Worm (Caenorhabditis elegans) whole organism, L4 larva: ENCODE results near the gene prdh-1.

Experiments
- F10B5.3 ChIP-seq: sonication (generic microtip); optimal IDR thresholded peaks from 2 replicates; lab custom pipeline; 2016; ENCODE audit warnings: mild to moderate bottlenecking, missing genetic modification characterization, missing compliant biosample characterization
- F26F4.8 ChIP-seq: fragments of 200-800 bp; sonication (Bioruptor generic); conservative IDR thresholded peaks from 2 replicates; pipeline ENCODE4 v1.3.6; 2022; ENCODE audit warnings: missing genetic modification characterization, missing compliant biosample characterization
- F37D6.2 ChIP-seq: sonication (generic microtip); optimal IDR thresholded peaks from 2 replicates; lab custom pipeline; 2016; ENCODE audit warnings: mild to moderate bottlenecking, missing genetic modification characterization, missing compliant biosample characterization
- F44E2.7 ChIP-seq: fragments of 200-800 bp; sonication (Bioruptor generic); IDR thresholded peaks from 2 replicates; pipeline ENCODE4 v2.1.2; 2022; ENCODE audit warnings: missing genetic modification characterization, missing compliant biosample characterization
- Y5F2A.4 ChIP-seq: fragments of 200-800 bp; sonication (Bioruptor generic); optimal IDR thresholded peaks from 2 replicates; lab custom pipeline; 2018; ENCODE audit warnings: mild to moderate bottlenecking, missing genetic modification characterization, missing compliant biosample characterization
- attf-4 ChIP-seq: sonication (generic microtip); optimal IDR thresholded peaks from 3 replicates; lab custom pipeline; 2017; ENCODE audit warnings: missing biosample characterization, missing genetic modification characterization
- ceh-20 ChIP-seq: fragments of 200-800 bp; sonication (Bioruptor generic); IDR thresholded peaks from 2 replicates; pipeline ENCODE4 v1.3.6; 2022; ENCODE audit warnings: missing genetic modification reagents, missing genetic modification characterization, missing compliant biosample characterization
- ceh-28 ChIP-seq: fragments of 150-350 bp; optimal IDR thresholded peaks from 2 replicates; lab custom pipeline; 2014; ENCODE audit warnings: missing biosample characterization, missing genetic modification reagents, missing genetic modification characterization
- ceh-32 ChIP-seq: sonication (generic microtip); optimal IDR thresholded peaks from 2 replicates; lab custom pipeline; 2016; ENCODE audit warnings: mild to moderate bottlenecking, missing genetic modification characterization, missing compliant biosample characterization; ENCODE audit not compliant: poor library complexity
- cey-2 ChIP-seq: sonication (generic microtip); optimal IDR thresholded peaks from 3 replicates; lab custom pipeline; 2017; ENCODE audit warnings: missing genetic modification characterization, mild to moderate bottlenecking, missing compliant biosample characterization, antibody characterized with exemption, borderline replicate concordance; ENCODE audit not compliant: insufficient read depth
- ctbp-1 ChIP-seq: fragments of 200-800 bp; sonication (Bioruptor generic); IDR thresholded peaks from 2 replicates; pipeline ENCODE4 v1.3.6; 2022; ENCODE audit warnings: missing genetic modification reagents, missing genetic modification characterization, missing compliant biosample characterization
- daf-12 ChIP-seq: fragments of 150-350 bp; optimal IDR thresholded peaks from 2 replicates; lab custom pipeline; 2014; ENCODE audit warnings: missing biosample characterization, missing genetic modification reagents, missing genetic modification characterization
- daf-16 ChIP-seq, 3 experiments: sonication (generic microtip); optimal IDR thresholded peaks; 2 replicates each; lab custom pipeline; 2016 to 2017; ENCODE audit warnings: missing genetic modification characterization in 3 of 3, missing genetic modification reagents in 3 of 3, mild to moderate bottlenecking in 2 of 3, missing compliant biosample characterization in 2 of 3, missing biosample characterization in 1 of 3, moderate library complexity in 1 of 3
- dmd-6 ChIP-seq: fragments of 200-800 bp; sonication (Bioruptor generic); IDR thresholded peaks from 2 replicates; pipeline ENCODE4 v1.3.6; 2022; ENCODE audit warnings: missing genetic modification reagents, missing genetic modification characterization, missing compliant biosample characterization
- dpl-1 ChIP-seq: fragments of 150-350 bp; optimal IDR thresholded peaks from 2 replicates; lab custom pipeline; 2014; ENCODE audit warnings: missing biosample characterization, missing genetic modification reagents, missing genetic modification characterization
- duxl-1 ChIP-seq: sonication (generic microtip); optimal IDR thresholded peaks from 2 replicates; lab custom pipeline; 2016; ENCODE audit warnings: mild to moderate bottlenecking, missing genetic modification characterization, moderate library complexity, missing compliant biosample characterization; ENCODE audit not compliant: poor library complexity
- dve-1 ChIP-seq: sonication (generic microtip); optimal IDR thresholded peaks from 2 replicates; lab custom pipeline; 2017; ENCODE audit warnings: antibody characterized with exemption, mild to moderate bottlenecking, missing genetic modification characterization, missing compliant biosample characterization; ENCODE audit not compliant: insufficient read depth
- egl-27 ChIP-seq: sonication (generic microtip); optimal IDR thresholded peaks from 3 replicates; lab custom pipeline; 2017; ENCODE audit warnings: missing biosample characterization, missing genetic modification reagents, missing genetic modification characterization
- gei-8 ChIP-seq: fragments of 200-800 bp; sonication (Bioruptor generic); optimal IDR thresholded peaks from 2 replicates; lab custom pipeline; 2018; ENCODE audit warnings: mild to moderate bottlenecking, missing genetic modification characterization, missing compliant biosample characterization
- hlh-11 ChIP-seq: fragments of 200-800 bp; sonication (Bioruptor generic); optimal IDR thresholded peaks from 2 replicates; lab custom pipeline; 2018; ENCODE audit warnings: mild to moderate bottlenecking, missing genetic modification characterization, missing compliant biosample characterization
- hlh-30 ChIP-seq: sonication (generic microtip); optimal IDR thresholded peaks from 2 replicates; lab custom pipeline; 2017; ENCODE audit warnings: antibody characterized with exemption, mild to moderate bottlenecking, missing genetic modification characterization, missing compliant biosample characterization; ENCODE audit not compliant: insufficient read depth
- lin-1 ChIP-seq: fragments of 200-800 bp; sonication (Bioruptor generic); IDR thresholded peaks from 2 replicates; pipeline ENCODE4 v1.3.6; 2022; ENCODE audit warnings: missing genetic modification reagents, missing genetic modification characterization, missing compliant biosample characterization
- lin-13 ChIP-seq: fragments of 150-350 bp; optimal IDR thresholded peaks from 2 replicates; lab custom pipeline; 2014; ENCODE audit warnings: missing biosample characterization, missing genetic modification reagents, missing genetic modification characterization
- lin-15B ChIP-seq: fragments of 150-350 bp; sonication (generic microtip); optimal IDR thresholded peaks from 3 replicates; lab custom pipeline; 2014; ENCODE audit warnings: missing biosample characterization, missing genetic modification characterization
- lin-38 ChIP-seq: fragments of 200-800 bp; sonication (Bioruptor generic); IDR thresholded peaks from 2 replicates; pipeline ENCODE4 v1.3.6; 2022; ENCODE audit warnings: missing genetic modification reagents, missing genetic modification characterization, missing compliant biosample characterization
- lir-3 ChIP-seq: sonication (generic microtip); optimal IDR thresholded peaks from 2 replicates; lab custom pipeline; 2016; ENCODE audit warnings: mild to moderate bottlenecking, missing genetic modification characterization, missing compliant biosample characterization
- lsy-2 ChIP-seq, 2 experiments: fragments of 150-350 bp in 1 of 2; sonication (generic microtip) in 1 of 2; optimal IDR thresholded peaks; 2 replicates each; lab custom pipeline; 2014 to 2017; ENCODE audit warnings: missing biosample characterization in 2 of 2, missing genetic modification characterization in 2 of 2
- madf-9 ChIP-seq: fragments of 200-800 bp; sonication (Bioruptor generic); conservative IDR thresholded peaks from 2 replicates; pipeline ENCODE4 v1.3.6; 2022; ENCODE audit warnings: missing genetic modification reagents, missing genetic modification characterization, missing compliant biosample characterization
- mdl-1 ChIP-seq, 2 experiments: fragments of 150-350 bp in 1 of 2; sonication (generic microtip) in 1 of 2; optimal IDR thresholded peaks; 2 replicates each; lab custom pipeline; 2014 to 2017; ENCODE audit warnings: missing biosample characterization in 2 of 2, missing genetic modification characterization in 2 of 2
- mep-1 ChIP-seq: fragments of 150-350 bp; sonication (generic microtip); optimal IDR thresholded peaks from 3 replicates; lab custom pipeline; 2014; ENCODE audit warnings: missing biosample characterization, missing genetic modification characterization
- mes-2 ChIP-seq: sonication (generic microtip); optimal IDR thresholded peaks from 2 replicates; lab custom pipeline; 2016; ENCODE audit warnings: missing genotype, mild to moderate bottlenecking, missing genetic modification characterization, missing compliant biosample characterization; ENCODE audit not compliant: poor library complexity, severe bottlenecking
- mxl-3 ChIP-seq: fragments of 200-800 bp; sonication (Bioruptor generic); optimal IDR thresholded peaks from 2 replicates; lab custom pipeline; 2018; ENCODE audit warnings: mild to moderate bottlenecking, missing genetic modification characterization, missing compliant biosample characterization
- nhr-102 ChIP-seq: sonication (generic microtip); optimal IDR thresholded peaks from 2 replicates; lab custom pipeline; 2016; ENCODE audit warnings: mild to moderate bottlenecking, missing genetic modification characterization, moderate library complexity, missing compliant biosample characterization
- nhr-111 ChIP-seq: fragments of 200-800 bp; sonication (Bioruptor generic); optimal IDR thresholded peaks from 2 replicates; lab custom pipeline; 2018; ENCODE audit warnings: mild to moderate bottlenecking, missing genetic modification characterization, missing compliant biosample characterization
- nhr-237 ChIP-seq: sonication (generic microtip); optimal IDR thresholded peaks from 2 replicates; lab custom pipeline; 2017; ENCODE audit warnings: missing biosample characterization, missing genetic modification characterization
- nhr-28 ChIP-seq: fragments of 150-350 bp; optimal IDR thresholded peaks from 2 replicates; lab custom pipeline; 2014; ENCODE audit warnings: missing biosample characterization, missing genetic modification characterization
- nhr-41 ChIP-seq: fragments of 200-800 bp; sonication (Bioruptor generic); IDR thresholded peaks from 2 replicates; pipeline ENCODE4 v1.3.6; 2022; ENCODE audit warnings: missing genetic modification reagents, missing genetic modification characterization, missing compliant biosample characterization
- nhr-48 ChIP-seq: sonication (generic microtip); optimal IDR thresholded peaks from 2 replicates; lab custom pipeline; 2016; ENCODE audit warnings: mild to moderate bottlenecking, missing genetic modification characterization, missing compliant biosample characterization
- pha-4 ChIP-seq, 2 experiments: fragments of 150-350 bp in 1 of 2; fragments of 200-800 bp in 1 of 2; sonication (Bioruptor generic) in 1 of 2; IDR thresholded peaks in 1 of 2; optimal IDR thresholded peaks in 1 of 2; 2 replicates each; pipeline versions ENCODE4 v1.3.6 to Lab custom; 2014 to 2022; ENCODE audit warnings: missing genetic modification characterization in 2 of 2, missing genetic modification reagents in 2 of 2, missing biosample characterization in 1 of 2, missing compliant biosample characterization in 1 of 2
- set-16 ChIP-seq: fragments of 200-800 bp; sonication (Bioruptor generic); IDR thresholded peaks from 2 replicates; pipeline ENCODE4 v1.3.6; 2022; ENCODE audit warnings: missing genetic modification reagents, missing genetic modification characterization, missing compliant biosample characterization
- skn-1 ChIP-seq: fragments of 150-350 bp; optimal IDR thresholded peaks from 2 replicates; lab custom pipeline; 2014; ENCODE audit warnings: missing biosample characterization, missing genetic modification characterization
- spr-3 ChIP-seq: fragments of 200-800 bp; sonication (Bioruptor generic); optimal IDR thresholded peaks from 2 replicates; lab custom pipeline; 2018; ENCODE audit warnings: mild to moderate bottlenecking, missing genetic modification characterization, missing compliant biosample characterization
- unc-39 ChIP-seq: sonication (generic microtip); optimal IDR thresholded peaks from 2 replicates; lab custom pipeline; 2017; ENCODE audit warnings: missing biosample characterization, missing genetic modification characterization
- unc-62 ChIP-seq, 3 experiments: fragments of 150-350 bp in 1 of 3; sonication (generic microtip); optimal IDR thresholded peaks in 2 of 3; peaks in 1 of 3; 1 replicate in 1 of 3; 2 replicates in 2 of 3; lab custom pipeline; 2014 to 2017; ENCODE audit warnings: missing biosample characterization in 3 of 3, missing genetic modification characterization in 3 of 3, missing genetic modification reagents in 3 of 3, missing genotype in 1 of 3
- zip-2 ChIP-seq: fragments of 150-350 bp; optimal IDR thresholded peaks from 2 replicates; lab custom pipeline; 2014; ENCODE audit warnings: missing biosample characterization, missing genetic modification characterization
- ztf-11 ChIP-seq: fragments of 150-350 bp; optimal IDR thresholded peaks from 2 replicates; lab custom pipeline; 2014; ENCODE audit warnings: missing biosample characterization, missing genetic modification characterization

Gene prdh-1

DNA sequence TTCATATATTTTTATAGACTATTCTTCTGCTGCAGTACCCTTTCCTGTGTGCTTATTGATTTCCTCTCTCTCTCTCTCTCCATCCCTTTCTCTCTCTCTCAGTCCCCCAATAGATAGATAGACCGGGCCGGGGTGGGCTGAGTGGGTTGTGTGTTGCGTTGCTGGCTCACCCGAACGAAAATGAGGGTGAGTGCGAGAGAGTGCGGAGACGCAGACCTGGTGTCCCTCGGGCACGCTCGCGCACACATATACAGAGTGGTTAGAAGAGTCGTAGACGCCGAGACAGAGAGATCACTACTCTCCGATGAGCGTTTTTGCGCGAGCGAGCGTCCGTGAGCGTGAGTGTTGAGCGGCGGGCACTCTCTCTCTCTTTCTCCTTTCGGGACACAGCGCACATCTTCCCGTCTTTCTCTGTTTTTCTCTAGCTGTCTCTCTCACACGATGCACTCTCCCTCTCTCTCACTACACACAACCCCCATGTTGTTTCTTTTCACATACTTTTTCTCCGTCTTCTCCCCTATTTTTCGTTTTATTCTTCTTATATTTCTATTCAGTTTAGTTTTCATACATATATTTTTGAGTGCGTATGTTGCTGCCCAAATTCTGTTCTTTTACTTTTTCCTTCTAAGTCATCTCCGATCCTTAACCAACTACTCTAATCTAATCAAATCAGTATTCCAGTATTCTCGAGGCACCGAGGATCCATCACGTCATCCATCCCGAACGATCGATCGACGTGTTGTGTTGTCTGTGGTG lies 11.2 kb upstream of the prdh-1 start, which contains the start of gene lin-66 (continued):
- peak; percentile 87 to 92 for TF ChIP-seq mdl-1 (tag; optimal IDR thresholded peaks at IDR 0.05; lab: Kevin White, UChicago)
- peak; percentile 87 for TF ChIP-seq hlh-30 (tag; lab: Kevin White, UChicago)
- no peak for TF ChIP-seq Y5F2A.4 (GFP tag; lab: Kevin White, UChicago)
- no peak for TF ChIP-seq unc-39 (tag; lab: Kevin White, UChicago)
- peak; percentile 82 for TF ChIP-seq nhr-48 (tag; lab: Kevin White, UChicago)
- TF ChIP-seq hlh-11 (tag; lab: Kevin White, UChicago), result peak; percentile 95
- TF ChIP-seq lin-1 (GFP tag; lab: Robert Waterston, UW), result peak; percentile 68; the same call in 1 of the 2 replicates
- TF ChIP-seq lin-13 (GFP tag; lab: Kevin White, UChicago), result peak; percentile 80
- peak; percentile 87 for TF ChIP-seq pha-4 (GFP tag; IDR thresholded peaks at IDR 0.05; lab: Robert Waterston, UW)
- TF ChIP-seq pha-4 (tag; optimal IDR thresholded peaks at IDR 0.05; lab: Kevin White, UChicago), result no peak
- peak; percentile 8 for TF ChIP-seq nhr-237 (tag; lab: Kevin White, UChicago)
- peak; percentile 84 for TF ChIP-seq ceh-20 (GFP tag; lab: Robert Waterston, UW)
- TF ChIP-seq zip-2, result no peak
- TF ChIP-seq F37D6.2, result peak; percentile 81
- peak; percentile 86 for TF ChIP-seq ctbp-1 (GFP tag; lab: Robert Waterston, UW)
- TF ChIP-seq ceh-28 (tag; lab: Kevin White, UChicago), result peak; percentile 51
- 0 out of 2 replicates have a peak, but pooled peaks have one; percentile 57 for TF ChIP-seq nhr-41 (GFP tag; lab: Robert Waterston, UW)
- peak; percentile 73 for TF ChIP-seq nhr-102 (tag; lab: Kevin White, UChicago)
- TF ChIP-seq set-16 (GFP tag; lab: Robert Waterston, UW), result peak; percentile 98
- TF ChIP-seq egl-27 (tag; lab: Kevin White, UChicago), result peak; percentile 59
- no peak for TF ChIP-seq ztf-11 (tag; lab: Kevin White, UChicago)
- no peak for TF ChIP-seq skn-1 (tag; lab: Kevin White, UChicago)
- TF ChIP-seq ceh-32 (tag; lab: Kevin White, UChicago), result peak; percentile 78
- no peak for TF ChIP-seq daf-12
- peak; percentile 25 for TF ChIP-seq lir-3 (tag; lab: Kevin White, UChicago)
- TF ChIP-seq lin-15B (tag; lab: Kevin White, UChicago), result no peak
- TF ChIP-seq lin-38, result peak; percentile 70
- peak; percentile 84 for TF ChIP-seq mxl-3 (GFP tag; lab: Kevin White, UChicago)
- 0 out of 2 replicates have a peak, but pooled peaks have one; percentile 25 for TF ChIP-seq F44E2.7 (GFP tag; lab: Robert Waterston, UW)
- no peak for TF ChIP-seq F26F4.8 (GFP tag; lab: Robert Waterston, UW)
- peak; percentile 2 for TF ChIP-seq gei-8
- peak; percentile 63 for TF ChIP-seq mes-2
- TF ChIP-seq daf-16 (GFP tag; optimal IDR thresholded peaks at IDR 0.05; lab: Kevin White, UChicago), result peak; percentile 56 to 64
- TF ChIP-seq daf-16 (tag; optimal IDR thresholded peaks at IDR 0.05; lab: Kevin White, UChicago), result peak; percentile 67
- peak; percentile 54 for TF ChIP-seq nhr-28 (tag; lab: Kevin White, UChicago)
- TF ChIP-seq madf-9 (GFP tag; lab: Robert Waterston, UW), result peak; percentile 68
- peak; percentile 79 for TF ChIP-seq dve-1 (tag; lab: Kevin White, UChicago)
- TF ChIP-seq dpl-1 (GFP tag; lab: Kevin White, UChicago), result peak; percentile 49
- TF ChIP-seq nhr-111 (GFP tag; lab: Kevin White, UChicago), result no peak
- TF ChIP-seq lsy-2 (tag; optimal IDR thresholded peaks at IDR 0.05; lab: Kevin White, UChicago), result peak; percentile 74 to 80
- TF ChIP-seq attf-4, result no peak
- TF ChIP-seq mep-1, result peak; percentile 96
- peak; percentile 85 for TF ChIP-seq dmd-6 (GFP tag; lab: Robert Waterston, UW)
- peak in 1 of 2 experiments; percentile 98 for TF ChIP-seq unc-62 (GFP tag; optimal IDR thresholded peaks at IDR 0.05 in 1 of 2; lab: Kevin White, UChicago)
- TF ChIP-seq unc-62 (tag; optimal IDR thresholded peaks at IDR 0.05; lab: Kevin White, UChicago), result no peak
- TF ChIP-seq duxl-1 (tag; lab: Kevin White, UChicago), result peak; percentile 22
- TF ChIP-seq spr-3 (GFP tag; lab: Kevin White, UChicago), result no peak
- peak; percentile 58 for TF ChIP-seq cey-2 (tag; lab: Kevin White, UChicago)
- TF ChIP-seq F10B5.3 (tag; lab: Kevin White, UChicago), result peak; percentile 63
